Worm (Caenorhabditis elegans) whole organism, L1 larva: ENCODE measurements around the gene F25D1.8.

ENCODE experiments used
- C34B4.2 ChIP-seq: sonication (generic microtip); optimal IDR thresholded peaks from 2 replicates; lab custom pipeline; 2017; ENCODE audit warnings: mild to moderate bottlenecking, missing genetic modification characterization, missing compliant biosample characterization
- F16B12.6 ChIP-seq: fragments of 150-350 bp; optimal IDR thresholded peaks from 2 replicates; lab custom pipeline; 2014; ENCODE audit warnings: missing biosample characterization, missing genetic modification characterization
- aha-1 ChIP-seq: fragments of 150-350 bp; optimal IDR thresholded peaks from 2 replicates; lab custom pipeline; 2014; ENCODE audit warnings: missing biosample characterization, missing genetic modification characterization
- alr-1 ChIP-seq: fragments of 200-800 bp; sonication (Bioruptor generic); optimal IDR thresholded peaks from 2 replicates; lab custom pipeline; 2018; ENCODE audit warnings: borderline replicate concordance, mild to moderate bottlenecking, missing genetic modification characterization, missing compliant biosample characterization
- aly-2 ChIP-seq: fragments of 150-350 bp; optimal IDR thresholded peaks from 2 replicates; lab custom pipeline; 2014; ENCODE audit warnings: missing biosample characterization, missing genetic modification characterization
- ama-1 ChIP-seq: fragments of 150-350 bp; optimal IDR thresholded peaks from 2 replicates; lab custom pipeline; 2014
- ceh-8 ChIP-seq: fragments of 200-800 bp; sonication (Bioruptor generic); optimal IDR thresholded peaks from 2 replicates; lab custom pipeline; 2018; ENCODE audit warnings: mild to moderate bottlenecking, missing genetic modification characterization, moderate library complexity, missing compliant biosample characterization
- ceh-82 ChIP-seq, 3 experiments: fragments of 150-350 bp in 1 of 3; sonication (generic microtip) in 2 of 3; optimal IDR thresholded peaks; 2 replicates each; lab custom pipeline; 2014 to 2017; ENCODE audit warnings: missing biosample characterization in 3 of 3, missing genetic modification characterization in 3 of 3
- dsc-1 ChIP-seq: sonication (generic microtip); optimal IDR thresholded peaks from 2 replicates; lab custom pipeline; 2016; ENCODE audit warnings: mild to moderate bottlenecking, missing genetic modification characterization, missing compliant biosample characterization
- efl-3 ChIP-seq: fragments of 200-800 bp; sonication (Bioruptor generic); optimal IDR thresholded peaks from 2 replicates; lab custom pipeline; 2018; ENCODE audit warnings: mild to moderate bottlenecking, missing genetic modification characterization, missing compliant biosample characterization
- egl-27 ChIP-seq, 2 experiments: fragments of 150-350 bp in 1 of 2; sonication (generic microtip); optimal IDR thresholded peaks; 3 replicates each; lab custom pipeline; 2017 to 2018; ENCODE audit warnings: missing biosample characterization in 2 of 2, missing genetic modification characterization in 2 of 2, missing genetic modification reagents in 2 of 2
- elt-2 ChIP-seq: sonication (generic microtip); optimal IDR thresholded peaks from 2 replicates; lab custom pipeline; 2016; ENCODE audit warnings: missing genetic modification characterization, mild to moderate bottlenecking, inconsistent platforms, missing compliant biosample characterization, missing genetic modification reagents
- fkh-10 ChIP-seq: sonication (generic microtip); optimal IDR thresholded peaks from 2 replicates; lab custom pipeline; 2017; ENCODE audit warnings: missing biosample characterization, missing genetic modification reagents, missing genetic modification characterization
- fkh-8 ChIP-seq: sonication (generic microtip); optimal IDR thresholded peaks from 2 replicates; lab custom pipeline; 2016; ENCODE audit warnings: mild to moderate bottlenecking, missing genetic modification characterization, missing compliant biosample characterization
- grh-1 ChIP-seq: fragments of 200-800 bp; sonication (Bioruptor generic); IDR thresholded peaks from 2 replicates; pipeline ENCODE4 v1.3.6; 2022; ENCODE audit warnings: missing genetic modification reagents, missing genetic modification characterization, missing compliant biosample characterization
- hlh-17 ChIP-seq: fragments of 200-800 bp; sonication (Bioruptor generic); optimal IDR thresholded peaks from 2 replicates; lab custom pipeline; 2018; ENCODE audit warnings: missing genetic modification characterization, mild to moderate bottlenecking, missing compliant biosample characterization, moderate library complexity, borderline replicate concordance
- hpl-2 ChIP-seq: fragments of 150-350 bp; optimal IDR thresholded peaks from 2 replicates; lab custom pipeline; 2014; ENCODE audit warnings: missing biosample characterization, missing genetic modification reagents, missing genetic modification characterization
- irx-1 ChIP-seq: sonication (generic microtip); optimal IDR thresholded peaks from 2 replicates; lab custom pipeline; 2016; ENCODE audit warnings: missing genetic modification characterization, missing compliant biosample characterization
- isw-1 ChIP-seq: fragments of 200-800 bp; sonication (Bioruptor generic); IDR thresholded peaks from 2 replicates; pipeline ENCODE4 v1.3.6; 2022; ENCODE audit warnings: missing genetic modification characterization, missing compliant biosample characterization
- lin-13 ChIP-seq: fragments of 150-350 bp; optimal IDR thresholded peaks from 2 replicates; lab custom pipeline; 2014; ENCODE audit warnings: missing biosample characterization, missing genetic modification reagents, missing genetic modification characterization
- lin-35 ChIP-seq, 2 experiments: fragments of 150-350 bp; optimal IDR thresholded peaks; 2 replicates each; lab custom pipeline; 2014; ENCODE audit warnings: missing biosample characterization in 2 of 2, missing genetic modification characterization in 2 of 2, missing genetic modification reagents in 2 of 2
- lsy-2 ChIP-seq, 2 experiments: fragments of 150-350 bp; optimal IDR thresholded peaks; 2 replicates each; lab custom pipeline; 2014; ENCODE audit warnings: missing biosample characterization in 2 of 2, missing genetic modification characterization in 2 of 2
- mdl-1 ChIP-seq, 2 experiments: fragments of 150-350 bp; optimal IDR thresholded peaks; 2 replicates each; lab custom pipeline; 2014 to 2017; ENCODE audit warnings: missing biosample characterization in 2 of 2, missing genetic modification characterization in 2 of 2, inconsistent platforms in 1 of 2
- mef-2 ChIP-seq: fragments of 150-350 bp; optimal IDR thresholded peaks from 2 replicates; lab custom pipeline; 2014; ENCODE audit warnings: missing biosample characterization, missing genetic modification characterization
- nhr-11 ChIP-seq: fragments of 150-350 bp; optimal IDR thresholded peaks from 2 replicates; lab custom pipeline; 2014; ENCODE audit warnings: missing biosample characterization, missing genetic modification characterization
- nhr-12 ChIP-seq: sonication (generic microtip); optimal IDR thresholded peaks from 2 replicates; lab custom pipeline; 2017; ENCODE audit warnings: missing biosample characterization, missing genetic modification characterization
- nhr-19 ChIP-seq: fragments of 200-800 bp; sonication (Bioruptor generic); conservative IDR thresholded peaks from 2 replicates; pipeline ENCODE4 v1.3.6; 2022; ENCODE audit warnings: missing genetic modification characterization, missing compliant biosample characterization
- nhr-237 ChIP-seq: fragments of 150-350 bp; optimal IDR thresholded peaks from 2 replicates; lab custom pipeline; 2014; ENCODE audit warnings: missing biosample characterization, missing genetic modification characterization
- nhr-28 ChIP-seq: fragments of 150-350 bp; optimal IDR thresholded peaks from 2 replicates; lab custom pipeline; 2014; ENCODE audit warnings: missing biosample characterization, missing genetic modification characterization
- nhr-71 ChIP-seq: sonication (generic microtip); optimal IDR thresholded peaks from 2 replicates; lab custom pipeline; 2016; ENCODE audit warnings: mild to moderate bottlenecking, missing genetic modification characterization, moderate library complexity, missing compliant biosample characterization
- nhr-76 ChIP-seq: sonication (generic microtip); optimal IDR thresholded peaks from 2 replicates; lab custom pipeline; 2017; ENCODE audit warnings: missing biosample characterization, missing genetic modification characterization
- pag-3 ChIP-seq: sonication (generic microtip); optimal IDR thresholded peaks from 2 replicates; lab custom pipeline; 2017; ENCODE audit warnings: missing genetic modification characterization, mild to moderate bottlenecking, missing compliant biosample characterization, antibody characterized with exemption, borderline replicate concordance; ENCODE audit not compliant: insufficient read depth
- pqm-1 ChIP-seq: sonication (generic microtip); optimal IDR thresholded peaks from 3 replicates; lab custom pipeline; 2017; ENCODE audit warnings: missing biosample characterization, missing genetic modification characterization
- rnt-1 ChIP-seq: sonication (generic microtip); optimal IDR thresholded peaks from 2 replicates; lab custom pipeline; 2016; ENCODE audit warnings: mild to moderate bottlenecking, missing genetic modification characterization, moderate library complexity, missing compliant biosample characterization
- snpc-4 ChIP-seq: fragments of 150-350 bp; optimal IDR thresholded peaks from 2 replicates; lab custom pipeline; 2014; ENCODE audit warnings: missing biosample characterization, missing genetic modification characterization
- snu-23 ChIP-seq: sonication (generic microtip); optimal IDR thresholded peaks from 2 replicates; lab custom pipeline; 2016; ENCODE audit warnings: missing genetic modification characterization, missing compliant biosample characterization
- sptf-1 ChIP-seq: fragments of 150-350 bp; optimal IDR thresholded peaks from 2 replicates; lab custom pipeline; 2014; ENCODE audit warnings: missing biosample characterization, missing genetic modification characterization
- tbx-2 ChIP-seq: sonication (generic microtip); optimal IDR thresholded peaks from 2 replicates; lab custom pipeline; 2016; ENCODE audit warnings: missing genetic modification characterization, missing compliant biosample characterization
- tlp-1 ChIP-seq: fragments of 150-350 bp; optimal IDR thresholded peaks from 2 replicates; lab custom pipeline; 2014; ENCODE audit warnings: missing biosample characterization, missing genetic modification characterization
- unc-130 ChIP-seq: fragments of 150-350 bp; optimal IDR thresholded peaks from 2 replicates; lab custom pipeline; 2017; ENCODE audit warnings: missing biosample characterization, missing genetic modification characterization, inconsistent platforms
- unc-86 ChIP-seq: sonication (generic microtip); optimal IDR thresholded peaks from 2 replicates; lab custom pipeline; 2016; ENCODE audit warnings: missing genetic modification characterization, missing compliant biosample characterization
- vab-15 ChIP-seq: sonication (generic microtip); optimal IDR thresholded peaks from 2 replicates; lab custom pipeline; 2017; ENCODE audit warnings: missing genotype, mild to moderate bottlenecking, missing genetic modification characterization, missing compliant biosample characterization
- xbp-1 ChIP-seq: sonication (generic microtip); optimal IDR thresholded peaks from 2 replicates; lab custom pipeline; 2016; ENCODE audit warnings: missing genetic modification characterization, missing compliant biosample characterization
- zag-1 ChIP-seq: fragments of 150-350 bp; optimal IDR thresholded peaks from 2 replicates; lab custom pipeline; 2014; ENCODE audit warnings: missing biosample characterization, missing genetic modification characterization
- zip-4 ChIP-seq: fragments of 200-800 bp; sonication (Bioruptor generic); optimal IDR thresholded peaks from 2 replicates; lab custom pipeline; 2018; ENCODE audit warnings: mild to moderate bottlenecking, missing genetic modification characterization, moderate library complexity, missing compliant biosample characterization
- ztf-11 ChIP-seq, 2 experiments: sonication (generic microtip); optimal IDR thresholded peaks; 2 replicates each; lab custom pipeline; 2016 to 2017; ENCODE audit warnings: missing genetic modification characterization in 2 of 2, missing biosample characterization in 1 of 2, missing compliant biosample characterization in 1 of 2

F25D1.8 gene

DNA sequence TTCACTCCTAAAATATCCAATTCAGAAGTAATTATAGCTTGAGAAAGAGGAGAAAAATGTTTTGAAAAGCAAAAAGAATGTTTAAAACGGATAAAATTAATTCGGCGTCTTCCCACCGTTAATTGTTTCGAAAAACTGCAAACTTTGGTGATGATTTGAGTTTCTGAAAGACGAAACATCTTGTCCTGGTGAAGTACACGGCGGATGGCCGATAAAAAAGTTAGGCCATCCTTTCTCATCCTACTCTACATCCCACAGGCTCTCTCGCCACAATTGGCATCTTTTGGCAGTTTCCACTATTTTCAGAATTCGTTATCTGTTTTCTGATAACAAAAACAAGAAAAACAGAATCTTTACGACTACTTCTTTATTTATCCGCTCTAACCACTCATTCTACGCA is 13.3 kb upstream of the F25D1.8 start, which contains the start of the genes C35A5.8 and hda-11 (continued):
- TF ChIP-seq nhr-11 (tag; lab: Kevin White, UChicago) = no peak
- peak; percentile 89 for TF ChIP-seq tbx-2
- TF ChIP-seq zag-1 = no peak
- TF ChIP-seq hlh-17 (GFP tag; lab: Kevin White, UChicago) = no peak
- no peak for TF ChIP-seq aha-1 (tag; lab: Kevin White, UChicago)
- TF ChIP-seq nhr-28 (tag; lab: Kevin White, UChicago) = no peak
- TF ChIP-seq ama-1 (lab: Kevin White, UChicago) = no peak
- TF ChIP-seq zip-4 = peak; percentile 6
- TF ChIP-seq hpl-2 (GFP tag; lab: Kevin White, UChicago) = no peak
- no peak for TF ChIP-seq alr-1
- TF ChIP-seq vab-15 (tag; lab: Kevin White, UChicago) = no peak
- TF ChIP-seq aly-2 (tag; lab: Kevin White, UChicago) = no peak
- TF ChIP-seq unc-86 (tag; lab: Kevin White, UChicago) = peak; percentile 59
- TF ChIP-seq fkh-8 (tag; lab: Kevin White, UChicago) = peak; percentile 66
- TF ChIP-seq irx-1 (tag; lab: Kevin White, UChicago) = peak; percentile 93
- peak; percentile 80 for TF ChIP-seq xbp-1
- no peak for TF ChIP-seq F16B12.6 (tag; lab: Kevin White, UChicago)
- TF ChIP-seq lsy-2 (tag; optimal IDR thresholded peaks at IDR 0.05; lab: Kevin White, UChicago) = peak; percentile 54 to 61
- peak; percentile 46 to 59 (median 51) for TF ChIP-seq ceh-82 (tag; optimal IDR thresholded peaks at IDR 0.05; lab: Kevin White, UChicago)
- TF ChIP-seq ztf-11 (tag; optimal IDR thresholded peaks at IDR 0.05; lab: Kevin White, UChicago) = peak in 1 of 2 experiments; percentile 94
- peak; percentile 58 for TF ChIP-seq snpc-4
- peak; percentile 82 for TF ChIP-seq nhr-19
- peak; percentile 77 for TF ChIP-seq isw-1
- TF ChIP-seq efl-3 (GFP tag; lab: Kevin White, UChicago) = peak; percentile 41
- TF ChIP-seq unc-130 = peak; percentile 51
- peak; percentile 59 for TF ChIP-seq grh-1 (GFP tag; lab: Robert Waterston, UW)
- TF ChIP-seq sptf-1 (tag; lab: Kevin White, UChicago) = no peak
- TF ChIP-seq nhr-237 = no peak
- peak; percentile 28 for TF ChIP-seq pag-3 (tag; lab: Kevin White, UChicago)
- TF ChIP-seq lin-13 = peak; percentile 36
- TF ChIP-seq tlp-1 (tag; lab: Kevin White, UChicago) = no peak
- TF ChIP-seq nhr-71 (tag; lab: Kevin White, UChicago) = peak; percentile 88
- TF ChIP-seq mdl-1 (tag; optimal IDR thresholded peaks at IDR 0.05; lab: Kevin White, UChicago) = peak in 1 of 2 experiments; percentile 24
- peak; percentile 88 for TF ChIP-seq dsc-1 (tag; lab: Kevin White, UChicago)
- no peak for TF ChIP-seq fkh-10
- TF ChIP-seq snu-23 (GFP tag; lab: Kevin White, UChicago) = peak; percentile 86
- TF ChIP-seq mef-2 (tag; lab: Kevin White, UChicago) = no peak
- TF ChIP-seq lin-35 (GFP tag; optimal IDR thresholded peaks at IDR 0.05; lab: Kevin White, UChicago) = peak; percentile 71 to 74
- peak; percentile 7 for TF ChIP-seq ceh-8 (GFP tag; lab: Kevin White, UChicago)
- no peak for TF ChIP-seq C34B4.2 (tag; lab: Kevin White, UChicago)
- no peak for TF ChIP-seq pqm-1 (tag; lab: Kevin White, UChicago)
- TF ChIP-seq nhr-12 (tag; lab: Kevin White, UChicago) = no peak
- TF ChIP-seq elt-2 = peak; percentile 79
- TF ChIP-seq nhr-76 (tag; lab: Kevin White, UChicago) = no peak
- TF ChIP-seq egl-27 (tag; optimal IDR thresholded peaks at IDR 0.05; lab: Kevin White, UChicago) = no peak
- peak; percentile 99 for TF ChIP-seq rnt-1 (tag; lab: Kevin White, UChicago)
